Fruit fly (Drosophila melanogaster): ENCODE measurements around the gene CG13460.

The CG13460 gene

dm6 chr3L:15034714-15035076 lies 26.8 kb downstream of the CG13460 start:
- TF ChIP-seq scrt (GFP tag; optimal IDR thresholded peaks at IDR 0.05) (peak; percentile 98), Trl (optimal IDR thresholded peaks at IDR 0.05) (peak in 1 of 2 experiments; percentile 16), Trl (GFP tag; optimal IDR thresholded peaks at IDR 0.05) (no peak), hkb (optimal IDR thresholded peaks at IDR 0.05) (no peak), hkb (GFP tag; IDR thresholded peaks at IDR 0.05) (no peak)

- TF ChIP-seq lab (GFP tag; optimal IDR thresholded peaks at IDR 0.05) (peak; percentile 58), CG32532 (GFP tag; IDR thresholded peaks at IDR 0.05) (no peak), gcm (GFP tag; optimal IDR thresholded peaks at IDR 0.05) (peak; percentile 3), CG12104 (GFP tag; optimal IDR thresholded peaks at IDR 0.05) (peak; percentile 21), Dref (GFP tag; IDR thresholded peaks at IDR 0.05) (no peak), Nf-YC (tag; optimal IDR thresholded peaks at IDR 0.05) (peak; percentile 30), salm (tag; optimal IDR thresholded peaks at IDR 0.05) (no peak), caup (GFP tag; optimal IDR thresholded peaks at IDR 0.05; ENCODE audit: severe bottlenecking) (peak; percentile 48), sens-2 (GFP tag; IDR thresholded peaks at IDR 0.05) (no peak), ind (GFP tag; optimal IDR thresholded peaks at IDR 0.05) (peak; percentile 68), CG18262 (tag; optimal IDR thresholded peaks at IDR 0.05) (peak; percentile 55), Hr39 (optimal IDR thresholded peaks at IDR 0.05) (no peak), CG8924 (tag; optimal IDR thresholded peaks at IDR 0.05) (peak; percentile 57), CG18764 (GFP tag; optimal IDR thresholded peaks at IDR 0.05) (no peak), CG18599 (GFP tag; optimal IDR thresholded peaks at IDR 0.05) (peak; percentile 82), CG5180 (GFP tag; optimal IDR thresholded peaks at IDR 0.05) (peak; percentile 6), danr (GFP tag; IDR thresholded peaks at IDR 0.05) (no peak), D19B (GFP tag; optimal IDR thresholded peaks at IDR 0.05) (peak; percentile 23), CrebB (tag; optimal IDR thresholded peaks at IDR 0.05) (no peak), vvl (GFP tag; IDR thresholded peaks at IDR 0.05) (no peak), CG12391 (tag; optimal IDR thresholded peaks at IDR 0.05) (peak; percentile 54), CG7839 (tag; optimal IDR thresholded peaks at IDR 0.05) (peak; percentile 64), CG18619 (GFP tag; optimal IDR thresholded peaks at IDR 0.05) (peak; percentile 48), otp (GFP tag; IDR thresholded peaks at IDR 0.05) (no peak), CG12219 (GFP tag; optimal IDR thresholded peaks at IDR 0.05) (no peak), D (optimal IDR thresholded peaks at IDR 0.05) (no peak), D (GFP tag; optimal IDR thresholded peaks at IDR 0.05) (peak; percentile 30), CG8388 (GFP tag; optimal IDR thresholded peaks at IDR 0.05) (peak; percentile 10), Rx (GFP tag; IDR thresholded peaks at IDR 0.05) (no peak), ham (GFP tag; IDR thresholded peaks at IDR 0.05) (no peak), CG11456 (GFP tag; IDR thresholded peaks at IDR 0.05) (peak; percentile 32; the same call in 1 of the 3 replicates), Oli (tag; optimal IDR thresholded peaks at IDR 0.05) (peak; percentile 38), Hr51 (GFP tag; optimal IDR thresholded peaks at IDR 0.05) (peak in 1 of 2 experiments; percentile 58), slbo (GFP tag; IDR thresholded peaks at IDR 0.05) (no peak), CG15011 (GFP tag; optimal IDR thresholded peaks at IDR 0.05) (no peak), Usf (GFP tag; optimal IDR thresholded peaks at IDR 0.05) (no peak), Fer2 (tag; optimal IDR thresholded peaks at IDR 0.05) (peak; percentile 6), Meics (GFP tag; optimal IDR thresholded peaks at IDR 0.05) (peak; percentile 78), scrt (GFP tag; optimal IDR thresholded peaks at IDR 0.05) (peak; percentile 84), CG11696 (GFP tag; IDR thresholded peaks at IDR 0.05) (no peak), CG8765 (GFP tag; IDR thresholded peaks at IDR 0.05) (no peak), row (GFP tag; IDR thresholded peaks at IDR 0.05) (peak; percentile 53), nom (GFP tag; optimal IDR thresholded peaks at IDR 0.05) (no peak), CG11247 (GFP tag; IDR thresholded peaks at IDR 0.05) (no peak), Dek (tag; optimal IDR thresholded peaks at IDR 0.05) (peak; percentile 26)
Measured at dm6 chr3L:15034061-15034713, 27.3 kb downstream of the CG13460 start.
